Worm (Caenorhabditis elegans): Measurements from ENCODE around the gene Y69H2.10.

The Y69H2.10 gene

ce11 chrV:18725858-18726257 is 55.7 kb downstream of the Y69H2.10 start:
- no peak for TF ChIP-seq sox-4 (tag; optimal IDR thresholded peaks at IDR 0.05)
- no peak for TF ChIP-seq ama-1 (optimal IDR thresholded peaks at IDR 0.05)
- TF ChIP-seq unc-42 (tag; optimal IDR thresholded peaks at IDR 0.05): peak; percentile 72

- no peak for TF ChIP-seq ceh-30 (tag; optimal IDR thresholded peaks at IDR 0.05)
Measured at ce11 chrV:18729324-18729924, 59.3 kb downstream of the Y69H2.10 start, which contains the start of gene asp-19. Gene asp-19, minus strand, starts transcription at chrV:18729374.

DNA sequence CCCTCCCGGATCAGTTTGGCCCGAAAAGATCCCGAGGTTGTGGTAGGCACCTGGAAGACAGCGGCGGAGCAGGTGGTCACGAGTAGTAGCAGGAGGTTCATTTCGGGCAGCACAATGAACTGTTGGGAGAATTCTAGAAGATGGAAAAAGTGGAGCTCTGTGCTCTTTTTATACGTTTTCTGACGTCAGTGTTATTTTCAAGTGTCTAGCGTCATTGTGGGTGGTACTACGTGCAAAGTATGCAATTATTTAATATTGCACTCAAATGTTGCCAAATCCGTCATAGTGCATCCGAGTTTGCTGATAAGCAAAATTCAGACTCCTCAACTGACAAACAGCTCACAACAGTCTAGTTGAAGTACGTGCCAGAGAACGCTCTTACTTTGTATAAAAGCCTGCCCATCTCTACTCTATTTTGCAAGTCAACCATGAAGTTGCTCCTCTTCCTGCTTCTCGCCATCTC is 61.5 kb downstream of the Y69H2.10 start, which contains the start of the genes asp-18 and scl-19:
Gene asp-18 (minus strand): TSS at position 101 of the 463 bp plus-strand sequence.
Gene scl-19 (plus strand): TSS at position 413 of the 463 bp plus-strand sequence.
- TF ChIP-seq ceh-22 (tag; optimal IDR thresholded peaks at IDR 0.05): no peak
- TF ChIP-seq madf-2 (tag; optimal IDR thresholded peaks at IDR 0.05): no peak
- no peak for TF ChIP-seq ahr-1 (tag; optimal IDR thresholded peaks at IDR 0.05)
- TF ChIP-seq lin-11 (tag; optimal IDR thresholded peaks at IDR 0.05): no peak
- no peak for TF ChIP-seq ama-1 (optimal IDR thresholded peaks at IDR 0.05)
- TF ChIP-seq elt-4 (tag; optimal IDR thresholded peaks at IDR 0.05): no peak
- no peak for TF ChIP-seq ceh-19 (GFP tag; optimal IDR thresholded peaks at IDR 0.05)
- no peak for TF ChIP-seq nhr-11 (tag; optimal IDR thresholded peaks at IDR 0.05)
- no peak for TF ChIP-seq fax-1 (tag; optimal IDR thresholded peaks at IDR 0.05)
- TF ChIP-seq sdc-2 (tag; optimal IDR thresholded peaks at IDR 0.05): no peak
- no peak for TF ChIP-seq ceh-9 (tag; optimal IDR thresholded peaks at IDR 0.05)
- TF ChIP-seq pqm-1 (tag; optimal IDR thresholded peaks at IDR 0.05): no peak
- TF ChIP-seq fkh-10 (GFP tag; optimal IDR thresholded peaks at IDR 0.05): no peak
- no peak for TF ChIP-seq ceh-18 (tag; optimal IDR thresholded peaks at IDR 0.05)

ce11 chrV:18733942-18734341 is 63.8 kb downstream of the Y69H2.10 start:
- TF ChIP-seq hlh-8 (tag; optimal IDR thresholded peaks at IDR 0.05) (no peak), ceh-45 (GFP tag; IDR thresholded peaks at IDR 0.05) (no peak), dve-1 (tag; optimal IDR thresholded peaks at IDR 0.05) (peak; percentile 95), nfya-1 (tag; optimal IDR thresholded peaks at IDR 0.05) (no peak), fax-1 (tag; optimal IDR thresholded peaks at IDR 0.05) (no peak), pag-3 (tag; optimal IDR thresholded peaks at IDR 0.05; ENCODE audit: borderline replicate concordance) (peak; percentile 12), T23F11.4 (GFP tag; optimal IDR thresholded peaks at IDR 0.05) (no peak), ets-4 (tag; optimal IDR thresholded peaks at IDR 0.05) (no peak), pqm-1 (tag; optimal IDR thresholded peaks at IDR 0.05) (no peak), C08G9.2 (tag; optimal IDR thresholded peaks at IDR 0.05) (no peak), mec-3 (tag; optimal IDR thresholded peaks at IDR 0.05; ENCODE audit: borderline replicate concordance) (peak; percentile 20), fkh-10 (GFP tag; optimal IDR thresholded peaks at IDR 0.05) (no peak), ceh-19 (GFP tag; optimal IDR thresholded peaks at IDR 0.05) (no peak), K02D7.2 (tag; optimal IDR thresholded peaks at IDR 0.05) (no peak), unc-3 (GFP tag; conservative IDR thresholded peaks at IDR 0.05) (no peak), unc-3 (tag; optimal IDR thresholded peaks at IDR 0.05) (no peak)
